Fruit fly (Drosophila melanogaster) whole organism, wandering third instar larva: Measurements from ENCODE around the gene CG13893.

Experiments used
- Dfd ChIP-seq: fragments of >200 bp; optimal IDR thresholded peaks from 2 replicates; lab custom pipeline; 2017; ENCODE audit warnings: missing biosample characterization, missing genetic modification characterization
- Dif ChIP-seq: fragments of 200-275, 200-300 bp; sonication (Bioruptor generic); optimal IDR thresholded peaks from 2 replicates; lab custom pipeline; 2018; ENCODE audit warnings: missing biosample characterization, missing genetic modification characterization; ENCODE audit not compliant: partially characterized antibody
- Hnf4 ChIP-seq: fragments of 200-800 bp; sonication (Bioruptor generic); optimal IDR thresholded peaks from 2 replicates; lab custom pipeline; 2016; ENCODE audit warnings: missing biosample characterization, mild to moderate bottlenecking, missing genetic modification characterization
- Hr78 ChIP-seq: fragments of >200 bp; optimal IDR thresholded peaks from 2 replicates; lab custom pipeline; 2017; ENCODE audit warnings: missing biosample characterization, missing genetic modification characterization
- Hr83 ChIP-seq: fragments of 200-300 bp; sonication (Bioruptor generic); optimal IDR thresholded peaks from 2 replicates; lab custom pipeline; 2016; ENCODE audit warnings: missing biosample characterization, mild to moderate bottlenecking, missing genetic modification characterization, moderate library complexity; ENCODE audit not compliant: poor library complexity, severe bottlenecking
- Jra ChIP-seq: sonication (Bioruptor generic); optimal IDR thresholded peaks from 2 replicates; lab custom pipeline; 2016; ENCODE audit warnings: missing biosample characterization, missing genetic modification characterization
- Myc ChIP-seq: fragments of >200 bp; optimal IDR thresholded peaks from 2 replicates; lab custom pipeline; 2017
- N ChIP-seq: fragments of >200 bp; optimal IDR thresholded peaks from 2 replicates; lab custom pipeline; 2018; ENCODE audit warnings: missing biosample characterization, missing external identifiers, missing genetic modification characterization
- OdsH ChIP-seq: fragments of 200-800 bp; sonication (Bioruptor generic); optimal IDR thresholded peaks from 2 replicates; lab custom pipeline; 2016; ENCODE audit warnings: missing biosample characterization, mild to moderate bottlenecking, missing genetic modification characterization
- Rel ChIP-seq, 2 experiments: fragments of 200-800 bp; sonication (Bioruptor generic) in 1 of 2; optimal IDR thresholded peaks; 2 replicates in 1 of 2; 3 replicates in 1 of 2; lab custom pipeline; 2016 to 2019; ENCODE audit warnings: mild to moderate bottlenecking in 2 of 2, missing biosample characterization in 2 of 2, missing genetic modification characterization in 2 of 2, moderate library complexity in 1 of 2
- Sp1 ChIP-seq: fragments of 200-800 bp; sonication (Bioruptor generic); optimal IDR thresholded peaks from 3 replicates; lab custom pipeline; 2019; ENCODE audit warnings: missing biosample characterization, mild to moderate bottlenecking, missing genetic modification characterization, moderate library complexity
- Vsx2 ChIP-seq: fragments of 200-300, 225-300 bp; sonication (Bioruptor generic); optimal IDR thresholded peaks from 2 replicates; lab custom pipeline; 2018; ENCODE audit warnings: missing biosample characterization, missing genetic modification characterization; ENCODE audit not compliant: partially characterized antibody
- br ChIP-seq: fragments of 200-800 bp; sonication (Bioruptor generic); optimal IDR thresholded peaks from 2 replicates; lab custom pipeline; 2016; ENCODE audit warnings: missing biosample characterization, missing genetic modification characterization
- brk ChIP-seq: fragments of 200-800 bp; sonication (Bioruptor generic); optimal IDR thresholded peaks from 2 replicates; lab custom pipeline; 2016; ENCODE audit warnings: missing biosample characterization, mild to moderate bottlenecking, missing genetic modification characterization
- dl ChIP-seq, 2 experiments: fragments of 175-275, 200-275 bp in 1 of 2; fragments of 200-275 bp in 1 of 2; sonication (Bioruptor generic); optimal IDR thresholded peaks; lab custom pipeline; 2018; ENCODE audit warnings: mild to moderate bottlenecking in 2 of 2, missing biosample characterization in 2 of 2, missing genetic modification characterization in 2 of 2, moderate library complexity in 2 of 2; ENCODE audit not compliant: partially characterized antibody in 2 of 2, insufficient read depth in 1 of 2
- fru ChIP-seq: fragments of 200-800 bp; sonication (Bioruptor generic); optimal IDR thresholded peaks from 3 replicates; lab custom pipeline; 2016; ENCODE audit warnings: missing biosample characterization, mild to moderate bottlenecking, missing genetic modification characterization
- h ChIP-seq: fragments of 200-800 bp; sonication (Bioruptor generic); optimal IDR thresholded peaks from 3 replicates; lab custom pipeline; 2016; ENCODE audit warnings: missing biosample characterization, mild to moderate bottlenecking, missing genetic modification characterization
- jim ChIP-seq: fragments of 175-275, 200-325 bp; sonication (Bioruptor generic); optimal IDR thresholded peaks from 2 replicates; lab custom pipeline; 2016; ENCODE audit warnings: missing biosample characterization, mild to moderate bottlenecking, missing genetic modification characterization
- lola ChIP-seq: fragments of >200 bp; optimal IDR thresholded peaks from 2 replicates; lab custom pipeline; 2017; ENCODE audit warnings: missing biosample characterization, missing genetic modification characterization
- pan ChIP-seq: fragments of >200 bp; optimal IDR thresholded peaks from 2 replicates; lab custom pipeline; 2017
- rgr ChIP-seq: fragments of 200-800 bp; sonication (Bioruptor generic); optimal IDR thresholded peaks from 3 replicates; lab custom pipeline; 2016; ENCODE audit warnings: missing biosample characterization, mild to moderate bottlenecking, missing genetic modification characterization
- sage ChIP-seq: fragments of 200-800 bp; sonication (Bioruptor generic); optimal IDR thresholded peaks from 2 replicates; lab custom pipeline; 2016; ENCODE audit warnings: missing biosample characterization, mild to moderate bottlenecking, missing genetic modification characterization
- usp ChIP-seq: fragments of >200 bp; optimal IDR thresholded peaks from 2 replicates; lab custom pipeline; 2017; ENCODE audit warnings: missing biosample characterization, missing genetic modification characterization
- woc ChIP-seq: sonication (Bioruptor generic); optimal IDR thresholded peaks from 2 replicates; lab custom pipeline; 2016; ENCODE audit warnings: missing biosample characterization, mild to moderate bottlenecking, missing genetic modification characterization

The CG13893 gene

dm6 chr3L:603847-604550 is at the start of gene CG13893:
Gene CG13893, minus strand, starts transcription at chr3L:604008.
- TF ChIP-seq lola (GFP tag; lab: Kevin White, UChicago) (no peak), N (no peak), Dif (peak; percentile 74), Hnf4 (peak; percentile 48), Rel (GFP tag; optimal IDR thresholded peaks at IDR 0.05; lab: Kevin White, UChicago) (no peak), Rel (tag; optimal IDR thresholded peaks at IDR 0.05; lab: Kevin White, UChicago) (peak; percentile 25), woc (GFP tag; lab: Kevin White, UChicago) (peak; percentile 94), fru (GFP tag; lab: Kevin White, UChicago) (peak; percentile 32), br (GFP tag; lab: Kevin White, UChicago) (peak; percentile 25), h (GFP tag; lab: Kevin White, UChicago) (peak; percentile 27), Jra (GFP tag; lab: Kevin White, UChicago) (peak; percentile 25), jim (GFP tag; lab: Kevin White, UChicago) (peak; percentile 63), rgr (peak; percentile 31), OdsH (GFP tag; lab: Kevin White, UChicago) (no peak), Sp1 (GFP tag; lab: Kevin White, UChicago) (peak; percentile 37), Vsx2 (GFP tag; lab: Kevin White, UChicago) (peak; percentile 76), Hr83 (GFP tag; lab: Kevin White, UChicago) (peak; percentile 92), dl (GFP tag; optimal IDR thresholded peaks at IDR 0.05; lab: Kevin White, UChicago; ENCODE audit: insufficient read depth in 1 of 2, partially characterized antibody in 2 of 2) (no peak), usp (no peak), sage (GFP tag; lab: Kevin White, UChicago) (no peak)

dm6 chr3L:652637-653036 is 48.8 kb upstream of the CG13893 start, which contains the start of gene CG3402:
Gene CG3402, minus strand, starts transcription at chr3L:652881.
- TF ChIP-seq rgr, result no peak

dm6 chr3L:649025-649769 is 45.4 kb upstream of the CG13893 start:
- TF ChIP-seq Dfd (GFP tag; lab: Kevin White, UChicago), result no peak
- TF ChIP-seq rgr, result no peak
- no peak for TF ChIP-seq pan (lab: Kevin White, UChicago)
- TF ChIP-seq Hr78 (GFP tag; lab: Kevin White, UChicago), result no peak
- no peak for TF ChIP-seq Sp1 (GFP tag; lab: Kevin White, UChicago)

- peak; percentile 28 for TF ChIP-seq Hr83 (GFP tag; lab: Kevin White, UChicago)
- peak; percentile 25 for TF ChIP-seq Myc (lab: Kevin White, UChicago)
- TF ChIP-seq Dif, result peak; percentile 68
- no peak for TF ChIP-seq Hr78 (GFP tag; lab: Kevin White, UChicago)
- TF ChIP-seq Rel (GFP tag; optimal IDR thresholded peaks at IDR 0.05; lab: Kevin White, UChicago), result no peak
- peak; percentile 93 for TF ChIP-seq Rel (tag; optimal IDR thresholded peaks at IDR 0.05; lab: Kevin White, UChicago)
- no peak for TF ChIP-seq N
Observed at dm6 chr3L:648155-649024, 44.6 kb upstream of the CG13893 start, which contains the start of gene Gale. Gene Gale, plus strand, starts transcription at chr3L:648555.

- TF ChIP-seq brk (GFP tag; lab: Kevin White, UChicago), result no peak
Observed at dm6 chr3L:647529-647928, 43.7 kb upstream of the CG13893 start.
